Worm (Caenorhabditis elegans) whole organism, L3 larva: ENCODE measurements around the gene ttr-47.

Source experiments
- R02D3.7 ChIP-seq: fragments of 150-350 bp; optimal IDR thresholded peaks from 2 replicates; lab custom pipeline; 2014; ENCODE audit warnings: missing biosample characterization, missing genetic modification characterization
- aly-2 ChIP-seq: fragments of 150-350 bp; optimal IDR thresholded peaks from 2 replicates; lab custom pipeline; 2014; ENCODE audit warnings: missing biosample characterization, missing genetic modification characterization
- ama-1 ChIP-seq: fragments of 150-350 bp; optimal IDR thresholded peaks from 2 replicates; lab custom pipeline; 2018
- ceh-16 ChIP-seq: sonication (generic microtip); optimal IDR thresholded peaks from 2 replicates; lab custom pipeline; 2017; ENCODE audit warnings: missing biosample characterization, missing genetic modification characterization
- ceh-9 ChIP-seq: sonication (generic microtip); optimal IDR thresholded peaks from 2 replicates; lab custom pipeline; 2018; ENCODE audit warnings: missing biosample characterization, missing genetic modification characterization
- egl-5 ChIP-seq: fragments of 150-350 bp; optimal IDR thresholded peaks from 2 replicates; lab custom pipeline; 2017; ENCODE audit warnings: missing biosample characterization, missing genetic modification reagents, missing genetic modification characterization, inconsistent platforms
- elt-2 ChIP-seq: sonication (generic microtip); optimal IDR thresholded peaks from 2 replicates; lab custom pipeline; 2016; ENCODE audit warnings: missing genetic modification reagents, mild to moderate bottlenecking, missing genetic modification characterization, missing compliant biosample characterization
- elt-3 ChIP-seq, 3 experiments: fragments of 150-350 bp in 1 of 3; sonication (generic microtip) in 2 of 3; optimal IDR thresholded peaks; 2 replicates in 2 of 3; 4 replicates in 1 of 3; lab custom pipeline; 2014 to 2017; ENCODE audit warnings: missing biosample characterization in 3 of 3, missing genetic modification characterization in 3 of 3
- eor-1 ChIP-seq, 2 experiments: fragments of 150-350 bp; optimal IDR thresholded peaks; 2 replicates each; lab custom pipeline; 2014 to 2018; ENCODE audit warnings: missing biosample characterization in 2 of 2, missing genetic modification characterization in 2 of 2
- fkh-10 ChIP-seq: sonication (generic microtip); optimal IDR thresholded peaks from 2 replicates; lab custom pipeline; 2017; ENCODE audit warnings: missing biosample characterization, missing genetic modification reagents, missing genetic modification characterization
- fos-1 ChIP-seq: fragments of 150-350 bp; optimal IDR thresholded peaks from 2 replicates; lab custom pipeline; 2014; ENCODE audit warnings: missing biosample characterization, missing genetic modification characterization
- hmg-11 ChIP-seq: sonication (generic microtip); optimal IDR thresholded peaks from 2 replicates; lab custom pipeline; 2016; ENCODE audit warnings: missing genetic modification characterization, missing compliant biosample characterization
- jun-1 ChIP-seq: fragments of 150-350 bp; optimal IDR thresholded peaks from 2 replicates; lab custom pipeline; 2014; ENCODE audit warnings: missing biosample characterization, missing genetic modification reagents, missing genetic modification characterization
- lin-15B ChIP-seq: fragments of 150-350 bp; optimal IDR thresholded peaks from 2 replicates; lab custom pipeline; 2014; ENCODE audit warnings: missing biosample characterization, missing genetic modification characterization
- lin-39 ChIP-seq: fragments of 150-350 bp; optimal IDR thresholded peaks from 2 replicates; lab custom pipeline; 2018; ENCODE audit warnings: missing biosample characterization, missing genetic modification reagents, missing genetic modification characterization
- mdl-1 ChIP-seq: fragments of 150-350 bp; optimal IDR thresholded peaks from 2 replicates; lab custom pipeline; 2014; ENCODE audit warnings: missing biosample characterization, missing genetic modification characterization
- mml-1 ChIP-seq: fragments of 150-350 bp; sonication (generic microtip); optimal IDR thresholded peaks from 3 replicates; lab custom pipeline; 2014; ENCODE audit warnings: missing biosample characterization, missing genetic modification characterization
- nfya-1 ChIP-seq: sonication (generic microtip); optimal IDR thresholded peaks from 2 replicates; lab custom pipeline; 2017; ENCODE audit warnings: missing genetic modification characterization, mild to moderate bottlenecking, missing compliant biosample characterization, antibody characterized with exemption, moderate library complexity; ENCODE audit not compliant: insufficient read depth
- nhr-23 ChIP-seq: fragments of 150-350 bp; optimal IDR thresholded peaks from 2 replicates; lab custom pipeline; 2014; ENCODE audit warnings: missing biosample characterization, missing genetic modification reagents, missing genetic modification characterization
- nhr-237 ChIP-seq: fragments of 150-350 bp; optimal IDR thresholded peaks from 2 replicates; lab custom pipeline; 2014; ENCODE audit warnings: missing biosample characterization, missing genetic modification characterization
- nhr-25 ChIP-seq: sonication (generic microtip); optimal IDR thresholded peaks from 2 replicates; lab custom pipeline; 2017; ENCODE audit warnings: missing biosample characterization, missing genetic modification characterization
- nhr-28 ChIP-seq: fragments of 150-350 bp; optimal IDR thresholded peaks from 2 replicates; lab custom pipeline; 2014; ENCODE audit warnings: missing biosample characterization, missing genetic modification characterization
- nhr-43 ChIP-seq: sonication (generic microtip); optimal IDR thresholded peaks from 2 replicates; lab custom pipeline; 2016; ENCODE audit warnings: mild to moderate bottlenecking, missing genetic modification characterization, missing compliant biosample characterization; ENCODE audit not compliant: poor library complexity, severe bottlenecking
- nhr-67 ChIP-seq: fragments of 150-350 bp; optimal IDR thresholded peaks from 2 replicates; lab custom pipeline; 2014; ENCODE audit warnings: missing biosample characterization, missing genetic modification characterization
- nhr-76 ChIP-seq: fragments of 150-350 bp; sonication (generic microtip); optimal IDR thresholded peaks from 5 replicates; lab custom pipeline; 2014; ENCODE audit warnings: missing biosample characterization, missing genetic modification characterization
- nhr-77 ChIP-seq: fragments of 150-350 bp; optimal IDR thresholded peaks from 2 replicates; lab custom pipeline; 2014; ENCODE audit warnings: missing biosample characterization, missing genetic modification characterization
- pha-4 ChIP-seq: fragments of 150-350 bp; optimal IDR thresholded peaks from 2 replicates; lab custom pipeline; 2014; ENCODE audit warnings: missing biosample characterization, missing genetic modification reagents, missing genetic modification characterization
- pqm-1 ChIP-seq: fragments of 150-350 bp; optimal IDR thresholded peaks from 2 replicates; lab custom pipeline; 2017; ENCODE audit warnings: missing biosample characterization, missing genetic modification characterization, inconsistent platforms
- skn-1 ChIP-seq: fragments of 150-350 bp; optimal IDR thresholded peaks from 2 replicates; lab custom pipeline; 2014; ENCODE audit warnings: missing biosample characterization, missing genetic modification characterization
- snpc-4 ChIP-seq: fragments of 150-350 bp; optimal IDR thresholded peaks from 2 replicates; lab custom pipeline; 2014; ENCODE audit warnings: missing biosample characterization, missing genetic modification characterization
- unc-39 ChIP-seq: sonication (generic microtip); optimal IDR thresholded peaks from 4 replicates; lab custom pipeline; 2017; ENCODE audit warnings: missing biosample characterization, missing genetic modification characterization
- unc-62 ChIP-seq: fragments of 150-350 bp; sonication (generic microtip); optimal IDR thresholded peaks from 4 replicates; lab custom pipeline; 2014; ENCODE audit warnings: missing biosample characterization, missing genetic modification reagents, missing genetic modification characterization
- zag-1 ChIP-seq: fragments of 150-350 bp; optimal IDR thresholded peaks from 2 replicates; lab custom pipeline; 2014; ENCODE audit warnings: missing biosample characterization, missing genetic modification characterization
- ztf-4 ChIP-seq: fragments of 150-350 bp; optimal IDR thresholded peaks from 2 replicates; lab custom pipeline; 2014; ENCODE audit warnings: missing biosample characterization, missing genetic modification characterization

The ttr-47 gene

ce11 chrV:8948996-8949395 is 26.1 kb downstream of the ttr-47 start:
- TF ChIP-seq nhr-76 (tag; lab: Kevin White, UChicago) (no peak), pqm-1 (tag; lab: Kevin White, UChicago) (peak; percentile 66), elt-2 (tag; lab: Kevin White, UChicago) (peak; percentile 82), nhr-23 (tag; lab: Kevin White, UChicago) (no peak)

- TF ChIP-seq ztf-4 (tag; lab: Kevin White, UChicago): no peak
Observed at ce11 chrV:8949873-8950272, 27.0 kb downstream of the ttr-47 start.

DNA sequence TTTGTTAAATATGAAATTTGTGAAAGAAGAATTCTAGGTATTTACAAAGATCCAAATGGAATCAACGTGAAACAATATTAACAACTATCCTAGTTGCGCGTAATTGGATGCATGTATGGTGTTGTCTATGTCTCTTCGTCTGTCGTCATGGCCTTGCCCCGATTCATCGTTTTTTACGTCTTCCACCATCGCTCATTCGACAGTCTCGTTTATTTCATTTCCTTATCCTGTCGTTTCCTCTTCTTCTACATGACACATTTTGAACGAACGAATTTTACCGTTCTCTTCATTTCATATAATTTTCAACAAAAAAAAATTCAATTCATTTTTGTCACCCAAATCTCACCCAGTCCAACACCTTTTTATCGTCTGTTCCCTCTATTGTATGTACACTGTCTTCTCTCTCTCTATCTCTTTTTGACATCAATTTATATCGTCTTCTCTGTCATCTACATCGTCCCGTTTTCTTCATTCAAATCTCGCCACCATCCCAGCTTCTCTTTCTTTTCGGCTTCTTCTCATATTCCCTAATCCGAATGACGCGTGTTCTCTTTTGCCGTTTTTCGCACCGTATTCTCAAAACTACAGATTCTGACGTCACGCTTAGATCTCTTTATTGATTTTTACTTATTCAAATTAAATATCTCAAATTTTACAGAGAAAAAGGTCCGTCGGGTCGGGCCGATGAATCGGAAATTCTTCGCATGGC is 33.7 kb downstream of the ttr-47 start, which contains the start of gene ttc-17:
TSS of gene ttc-17 (plus strand) at position 659 of the 709 bp plus-strand sequence.
- TF ChIP-seq mml-1 (tag; lab: Kevin White, UChicago) (no peak), nhr-25 (tag; lab: Kevin White, UChicago) (peak; percentile 65), nhr-67 (tag; lab: Kevin White, UChicago) (no peak)

- TF ChIP-seq nhr-237 (tag; lab: Kevin White, UChicago) (no peak), nhr-25 (tag; lab: Kevin White, UChicago) (peak; percentile 78), nhr-76 (tag; lab: Kevin White, UChicago) (no peak), R02D3.7 (tag; lab: Kevin White, UChicago) (no peak), eor-1 (tag; optimal IDR thresholded peaks at IDR 0.05; lab: Kevin White, UChicago) (no peak), skn-1 (tag; lab: Kevin White, UChicago) (no peak), pha-4 (tag; lab: Kevin White, UChicago) (peak; percentile 46), fos-1 (no peak), fkh-10 (GFP tag; lab: Kevin White, UChicago) (no peak), elt-2 (tag; lab: Kevin White, UChicago) (no peak), egl-5 (tag; lab: Kevin White, UChicago) (no peak), lin-39 (tag; lab: Kevin White, UChicago) (no peak)
Observed at ce11 chrV:8964055-8964758, 41.3 kb downstream of the ttr-47 start, which contains the start of gene nhr-44. Gene nhr-44, minus strand, starts transcription at chrV:8964105.

- TF ChIP-seq nhr-28 (tag; lab: Kevin White, UChicago): no peak
- TF ChIP-seq ceh-16 (tag; lab: Kevin White, UChicago): no peak
- TF ChIP-seq pqm-1 (tag; lab: Kevin White, UChicago): no peak
- no peak for TF ChIP-seq jun-1 (tag; lab: Kevin White, UChicago)
- TF ChIP-seq unc-62 (GFP tag; lab: Kevin White, UChicago): no peak
- no peak for TF ChIP-seq ceh-9 (tag; lab: Kevin White, UChicago)
- no peak for TF ChIP-seq unc-39 (tag; lab: Kevin White, UChicago)
Observed at ce11 chrV:8966086-8966485, 43.2 kb downstream of the ttr-47 start, which contains the start of gene nhr-219. Gene nhr-219, minus strand, starts transcription at chrV:8966186.

- TF ChIP-seq R02D3.7 (tag; lab: Kevin White, UChicago): no peak
- no peak for TF ChIP-seq ama-1
- no peak for TF ChIP-seq snpc-4 (tag; lab: Kevin White, UChicago)
- TF ChIP-seq eor-1 (tag; optimal IDR thresholded peaks at IDR 0.05; lab: Kevin White, UChicago): no peak
- TF ChIP-seq nhr-28 (tag; lab: Kevin White, UChicago): no peak
- TF ChIP-seq nfya-1 (tag; lab: Kevin White, UChicago): no peak
- TF ChIP-seq lin-15B (tag; lab: Kevin White, UChicago): no peak
- TF ChIP-seq nhr-77: no peak
- TF ChIP-seq unc-39 (tag; lab: Kevin White, UChicago): no peak
- no peak for TF ChIP-seq elt-3 (tag; optimal IDR thresholded peaks at IDR 0.05; lab: Kevin White, UChicago)
- no peak for TF ChIP-seq nhr-43 (tag; lab: Kevin White, UChicago)
- no peak for TF ChIP-seq lin-39 (tag; lab: Kevin White, UChicago)
- no peak for TF ChIP-seq hmg-11 (tag; lab: Kevin White, UChicago)
- TF ChIP-seq nhr-25 (tag; lab: Kevin White, UChicago): no peak
- no peak for TF ChIP-seq zag-1 (tag; lab: Kevin White, UChicago)
- TF ChIP-seq fkh-10 (GFP tag; lab: Kevin White, UChicago): no peak
- TF ChIP-seq skn-1 (tag; lab: Kevin White, UChicago): no peak
- TF ChIP-seq mdl-1 (tag; lab: Kevin White, UChicago): no peak
- no peak for TF ChIP-seq elt-2 (tag; lab: Kevin White, UChicago)
- no peak for TF ChIP-seq aly-2 (tag; lab: Kevin White, UChicago)
Observed at ce11 chrV:8972271-8972670, 49.4 kb downstream of the ttr-47 start, which contains the start of gene nhr-195. Gene nhr-195, minus strand, starts transcription at chrV:8972371.
